Worm (Caenorhabditis elegans) whole organism, young adult: ENCODE measurements around the gene dmsr-9.
A peak's percentile ranks its signal among the peaks of the same experiment; 100 is the strongest.

Experiments
- B0261.1 ChIP-seq: sonication (generic microtip); optimal IDR thresholded peaks from 2 replicates; lab custom pipeline; 2016; ENCODE audit warnings: mild to moderate bottlenecking, missing genetic modification characterization, moderate library complexity, missing compliant biosample characterization
- B0336.3 ChIP-seq: fragments of 200-800 bp; sonication (Bioruptor generic); IDR thresholded peaks from 2 replicates; pipeline ENCODE4 v1.3.6; 2022; ENCODE audit warnings: missing genetic modification characterization, missing compliant biosample characterization
- C06A6.2 ChIP-seq: fragments of 200-800 bp; sonication (Bioruptor generic); conservative IDR thresholded peaks from 2 replicates; pipeline ENCODE4 v1.3.6; 2022; ENCODE audit warnings: missing genetic modification characterization, missing compliant biosample characterization
- F10E7.11 ChIP-seq: sonication (generic microtip); optimal IDR thresholded peaks from 2 replicates; lab custom pipeline; 2017; ENCODE audit warnings: mild to moderate bottlenecking, missing genetic modification characterization, moderate library complexity, missing compliant biosample characterization
- F37B4.10 ChIP-seq: fragments of 200-800 bp; sonication (Bioruptor generic); IDR thresholded peaks from 2 replicates; pipeline ENCODE4 v1.3.6; 2022; ENCODE audit warnings: missing genetic modification characterization, missing compliant biosample characterization
- F39B2.1 ChIP-seq: fragments of 200-800 bp; sonication (Bioruptor generic); IDR thresholded peaks from 2 replicates; pipeline ENCODE4 v1.3.6; 2022; ENCODE audit warnings: missing genetic modification reagents, missing genetic modification characterization, missing compliant biosample characterization
- F49E8.2 ChIP-seq: sonication (generic microtip); optimal IDR thresholded peaks from 3 replicates; lab custom pipeline; 2017; ENCODE audit warnings: missing genetic modification characterization, mild to moderate bottlenecking, missing compliant biosample characterization, antibody characterized with exemption, moderate library complexity; ENCODE audit not compliant: insufficient read depth
- K11D2.4 ChIP-seq: fragments of 200-800 bp; sonication (Bioruptor generic); IDR thresholded peaks from 2 replicates; pipeline ENCODE4 v1.3.6; 2022; ENCODE audit warnings: missing genetic modification reagents, missing genetic modification characterization, missing compliant biosample characterization
- Y56A3A.18 ChIP-seq: fragments of 200-800 bp; sonication (Bioruptor generic); IDR thresholded peaks from 2 replicates; pipeline ENCODE4 v1.3.6; 2022; ENCODE audit warnings: missing genetic modification reagents, missing genetic modification characterization, missing compliant biosample characterization
- Y67H2A.10 ChIP-seq: fragments of 200-800 bp; sonication (Bioruptor generic); conservative IDR thresholded peaks from 2 replicates; pipeline ENCODE4 v1.3.6; 2022; ENCODE audit warnings: missing genetic modification reagents, missing genetic modification characterization, missing compliant biosample characterization
- Y95B8A.8 ChIP-seq: fragments of 200-800 bp; sonication (Bioruptor generic); IDR thresholded peaks from 2 replicates; pipeline ENCODE4 v1.3.6; 2022; ENCODE audit warnings: missing genetic modification reagents, missing genetic modification characterization, missing compliant biosample characterization
- attf-6 ChIP-seq: fragments of 200-800 bp; sonication (Bioruptor generic); IDR thresholded peaks from 2 replicates; pipeline ENCODE4 v1.3.6; 2022; ENCODE audit warnings: missing genetic modification reagents, missing genetic modification characterization, missing compliant biosample characterization
- bed-1 ChIP-seq: fragments of 200-800 bp; sonication (Bioruptor generic); IDR thresholded peaks from 2 replicates; pipeline ENCODE4 v1.3.6; 2022; ENCODE audit warnings: missing genetic modification reagents, missing genetic modification characterization, missing compliant biosample characterization
- ceh-58 ChIP-seq: fragments of 200-800 bp; sonication (Bioruptor generic); IDR thresholded peaks from 2 replicates; pipeline ENCODE4 v1.3.6; 2022; ENCODE audit warnings: missing genetic modification characterization, missing compliant biosample characterization
- ceh-79 ChIP-seq: sonication (generic microtip); optimal IDR thresholded peaks from 2 replicates; lab custom pipeline; 2017; ENCODE audit warnings: mild to moderate bottlenecking, missing genetic modification characterization, missing compliant biosample characterization
- ceh-91 ChIP-seq: fragments of 200-800 bp; sonication (Bioruptor generic); IDR thresholded peaks from 2 replicates; pipeline ENCODE4 v1.3.6; 2022; ENCODE audit warnings: missing genetic modification reagents, missing genetic modification characterization, missing compliant biosample characterization
- dox-1 ChIP-seq: fragments of 200-800 bp; sonication (Bioruptor generic); IDR thresholded peaks from 2 replicates; pipeline ENCODE4 v1.3.6; 2022; ENCODE audit warnings: missing genetic modification reagents, missing genetic modification characterization, missing compliant biosample characterization
- dpff-1 ChIP-seq: sonication (generic microtip); optimal IDR thresholded peaks from 2 replicates; lab custom pipeline; 2017; ENCODE audit warnings: mild to moderate bottlenecking, missing genetic modification characterization, missing compliant biosample characterization
- egl-18 ChIP-seq: fragments of 200-800 bp; sonication (Bioruptor generic); IDR thresholded peaks from 2 replicates; pipeline ENCODE4 v1.3.6; 2022; ENCODE audit warnings: missing genetic modification reagents, missing genetic modification characterization, missing compliant biosample characterization
- egl-44 ChIP-seq: fragments of 200-800 bp; sonication (Bioruptor generic); IDR thresholded peaks from 2 replicates; pipeline ENCODE4 v1.3.6; 2022; ENCODE audit warnings: missing genetic modification reagents, missing genetic modification characterization, missing compliant biosample characterization
- egrh-3 ChIP-seq: fragments of 200-800 bp; sonication (Bioruptor generic); IDR thresholded peaks from 2 replicates; pipeline ENCODE4 v1.3.6; 2022; ENCODE audit warnings: missing genetic modification reagents, missing genetic modification characterization, missing compliant biosample characterization
- ekl-4 ChIP-seq: fragments of 200-800 bp; sonication (Bioruptor generic); IDR thresholded peaks from 2 replicates; pipeline ENCODE4 v1.3.6; 2022; ENCODE audit warnings: missing genetic modification reagents, missing genetic modification characterization, missing compliant biosample characterization
- hsf-1 ChIP-seq: fragments of 200-800 bp; sonication (Bioruptor generic); IDR thresholded peaks from 2 replicates; pipeline ENCODE4 v1.3.6; 2022; ENCODE audit warnings: missing genetic modification reagents, missing genetic modification characterization, missing compliant biosample characterization
- lag-1 ChIP-seq: fragments of 200-800 bp; sonication (Bioruptor generic); IDR thresholded peaks from 2 replicates; pipeline ENCODE4 v1.3.6; 2022; ENCODE audit warnings: missing genetic modification reagents, missing genetic modification characterization, missing compliant biosample characterization
- lin-40 ChIP-seq: sonication (generic microtip); optimal IDR thresholded peaks from 2 replicates; lab custom pipeline; 2016; ENCODE audit warnings: missing genetic modification characterization, mild to moderate bottlenecking, missing compliant biosample characterization, missing genotype, missing genetic modification reagents
- lin-54 ChIP-seq: fragments of 200-800 bp; sonication (Bioruptor generic); optimal IDR thresholded peaks from 2 replicates; lab custom pipeline; 2018; ENCODE audit warnings: mild to moderate bottlenecking, missing genetic modification characterization, missing compliant biosample characterization
- lsl-1 ChIP-seq: fragments of 200-800 bp; sonication (Bioruptor generic); optimal IDR thresholded peaks from 2 replicates; lab custom pipeline; 2018; ENCODE audit warnings: mild to moderate bottlenecking, missing genetic modification characterization, moderate library complexity, missing compliant biosample characterization
- madf-10 ChIP-seq: sonication (generic microtip); optimal IDR thresholded peaks from 2 replicates; lab custom pipeline; 2016; ENCODE audit warnings: mild to moderate bottlenecking, missing genetic modification characterization, missing compliant biosample characterization
- madf-6 ChIP-seq: fragments of 200-800 bp; sonication (Bioruptor generic); IDR thresholded peaks from 2 replicates; pipeline ENCODE4 v1.3.6; 2022; ENCODE audit warnings: missing genetic modification reagents, missing genetic modification characterization, missing compliant biosample characterization
- mel-28 ChIP-seq: sonication (generic microtip); optimal IDR thresholded peaks from 2 replicates; lab custom pipeline; 2016; ENCODE audit warnings: borderline replicate concordance, mild to moderate bottlenecking, missing genetic modification characterization, missing compliant biosample characterization
- nfya-1 ChIP-seq: sonication (generic microtip); optimal IDR thresholded peaks from 2 replicates; lab custom pipeline; 2017; ENCODE audit warnings: antibody characterized with exemption, missing compliant biosample characterization, missing genetic modification characterization, borderline replicate concordance; ENCODE audit not compliant: insufficient read depth
- nhr-80 ChIP-seq: sonication (generic microtip); optimal IDR thresholded peaks from 2 replicates; lab custom pipeline; 2016; ENCODE audit warnings: missing genetic modification characterization, missing compliant biosample characterization
- repo-1 ChIP-seq: sonication (generic microtip); optimal IDR thresholded peaks from 2 replicates; lab custom pipeline; 2017; ENCODE audit warnings: mild to moderate bottlenecking, missing genetic modification characterization, missing compliant biosample characterization
- rpc-1 ChIP-seq, 2 experiments: fragments of 150-350 bp in 1 of 2; sonication (generic microtip) in 1 of 2; optimal IDR thresholded peaks; 2 replicates each; lab custom pipeline; 2014 to 2018; ENCODE audit warnings: missing biosample characterization in 1 of 2, missing genetic modification characterization in 1 of 2, missing genetic modification reagents in 1 of 2, missing genotype in 1 of 2
- snpc-1.1 ChIP-seq: sonication (generic microtip); optimal IDR thresholded peaks from 2 replicates; lab custom pipeline; 2017; ENCODE audit warnings: missing genetic modification characterization, mild to moderate bottlenecking, missing compliant biosample characterization, antibody characterized with exemption, moderate library complexity, missing genotype, missing genetic modification reagents; ENCODE audit not compliant: insufficient read depth
- snpc-4 ChIP-seq, 5 experiments: fragments of 150-350 bp in 1 of 5; sonication (generic microtip) in 4 of 5; optimal IDR thresholded peaks; 2 replicates each; lab custom pipeline; 2014 to 2018; ENCODE audit warnings: missing genetic modification characterization in 5 of 5, missing biosample characterization in 3 of 5, antibody characterized with exemption in 2 of 5, mild to moderate bottlenecking in 2 of 5, missing compliant biosample characterization in 2 of 5, missing genotype in 2 of 5, moderate library complexity in 2 of 5, missing genetic modification reagents in 1 of 5
- unc-130 ChIP-seq: sonication (generic microtip); optimal IDR thresholded peaks from 2 replicates; lab custom pipeline; 2016; ENCODE audit warnings: missing genetic modification reagents, missing genetic modification characterization, missing compliant biosample characterization
- unc-62 ChIP-seq: fragments of 150-350 bp; optimal IDR thresholded peaks from 2 replicates; lab custom pipeline; 2014; ENCODE audit warnings: missing biosample characterization, missing genetic modification reagents, missing genetic modification characterization
- zfh-2 ChIP-seq: fragments of 200-800 bp; sonication (Bioruptor generic); conservative IDR thresholded peaks from 2 replicates; pipeline ENCODE4 v1.3.6; 2022; ENCODE audit warnings: missing genetic modification reagents, missing genetic modification characterization, missing compliant biosample characterization
- ztf-18 ChIP-seq: sonication (generic microtip); optimal IDR thresholded peaks from 2 replicates; lab custom pipeline; 2016; ENCODE audit warnings: missing genotype, mild to moderate bottlenecking, missing genetic modification characterization, missing compliant biosample characterization
- ztf-28 ChIP-seq: fragments of 200-800 bp; sonication (Bioruptor generic); IDR thresholded peaks from 2 replicates; pipeline ENCODE4 v1.3.6; 2022; ENCODE audit warnings: missing genetic modification reagents, missing genetic modification characterization, missing compliant biosample characterization

dmsr-9 gene

DNA sequence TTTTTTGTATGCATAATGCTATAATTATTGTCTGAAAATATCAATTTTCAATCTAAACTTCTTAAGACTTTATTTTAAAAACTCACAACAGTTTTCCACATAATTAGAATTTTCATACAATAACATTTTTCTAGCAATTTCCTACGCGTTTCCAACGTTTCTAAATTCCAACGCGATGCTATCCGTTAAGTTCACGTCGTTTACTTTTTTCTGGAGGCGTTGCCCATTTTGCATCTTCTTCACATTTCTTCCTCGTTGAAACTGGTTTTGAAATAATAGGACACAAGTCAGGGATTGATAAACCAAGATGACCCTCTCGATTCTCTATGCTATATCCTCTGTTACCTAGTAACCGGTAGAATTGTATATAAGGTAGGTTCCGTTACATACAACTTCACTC, 35.8 kb upstream of the dmsr-9 start, which contains the start of the genes T15B7.14 and col-143:
TSS of gene T15B7.14 (minus strand) at position 101 of the 400 bp plus-strand sequence.
TSS of gene col-143 (plus strand) at position 394 of the 400 bp plus-strand sequence.
- TF ChIP-seq snpc-1.1 (tag; lab: Kevin White, UChicago): no peak

DNA sequence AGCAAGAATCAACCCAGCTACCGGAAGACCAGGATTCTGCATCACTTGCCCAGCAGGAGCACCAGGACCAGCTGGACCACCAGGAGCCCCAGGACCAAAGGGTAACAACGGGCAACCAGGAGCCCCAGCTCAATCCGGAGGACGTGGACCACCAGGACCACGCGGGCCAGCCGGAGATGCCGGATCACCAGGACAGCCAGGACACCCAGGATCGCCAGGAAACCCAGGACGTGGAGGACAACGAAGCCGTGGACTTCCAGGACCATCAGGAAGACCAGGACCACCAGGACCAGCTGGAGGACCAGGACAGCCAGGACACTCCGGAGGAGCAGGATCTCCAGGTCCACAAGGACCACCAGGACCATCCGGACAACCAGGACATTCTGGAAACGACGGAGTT, 32.1 kb upstream of the dmsr-9 start:
- no peak for TF ChIP-seq nhr-80 (tag; lab: Kevin White, UChicago)
- TF ChIP-seq egrh-3 (GFP tag; lab: Robert Waterston, UW): peak; percentile 90
- no peak for TF ChIP-seq ztf-28 (GFP tag; lab: Robert Waterston, UW)
- TF ChIP-seq zfh-2: peak; percentile 77
- no peak for TF ChIP-seq Y56A3A.18 (GFP tag; lab: Robert Waterston, UW)
- no peak for TF ChIP-seq unc-130 (GFP tag; lab: Kevin White, UChicago)

DNA sequence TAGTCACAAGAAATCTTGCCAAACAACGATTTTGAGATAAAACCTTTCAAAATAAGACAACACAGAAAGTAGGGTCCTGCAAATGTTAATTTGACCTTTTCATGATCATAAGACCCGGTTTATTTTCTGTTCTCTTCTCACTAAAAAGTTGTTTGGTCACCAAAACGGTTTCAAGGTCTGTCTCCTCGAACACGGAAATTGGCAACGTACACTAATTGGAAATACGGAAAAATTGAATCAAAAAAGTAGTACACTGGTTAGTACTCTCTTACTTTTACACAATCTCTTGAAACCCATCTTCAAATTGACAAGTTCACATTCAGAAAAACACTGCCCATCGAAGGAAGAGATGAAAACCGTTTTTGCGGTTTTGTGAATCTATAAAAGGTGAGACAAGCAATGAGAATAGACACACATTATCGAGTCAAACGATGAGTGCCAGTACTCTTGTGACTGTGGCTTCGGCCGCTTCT, 31.3 kb upstream of the dmsr-9 start, which contains the start of gene col-142:
TSS of gene col-142 (plus strand) at position 423 of the 473 bp plus-strand sequence.
- TF ChIP-seq K11D2.4: no peak
- no peak for TF ChIP-seq B0336.3 (GFP tag; lab: Robert Waterston, UW)
- TF ChIP-seq unc-130 (GFP tag; lab: Kevin White, UChicago): no peak
- no peak for TF ChIP-seq C06A6.2 (GFP tag; lab: Robert Waterston, UW)
- no peak for TF ChIP-seq hsf-1 (GFP tag; lab: Robert Waterston, UW)
- no peak for TF ChIP-seq mel-28
- no peak for TF ChIP-seq ceh-79 (tag; lab: Kevin White, UChicago)
- TF ChIP-seq F49E8.2: no peak
- TF ChIP-seq ceh-91 (GFP tag; lab: Robert Waterston, UW): no peak

DNA sequence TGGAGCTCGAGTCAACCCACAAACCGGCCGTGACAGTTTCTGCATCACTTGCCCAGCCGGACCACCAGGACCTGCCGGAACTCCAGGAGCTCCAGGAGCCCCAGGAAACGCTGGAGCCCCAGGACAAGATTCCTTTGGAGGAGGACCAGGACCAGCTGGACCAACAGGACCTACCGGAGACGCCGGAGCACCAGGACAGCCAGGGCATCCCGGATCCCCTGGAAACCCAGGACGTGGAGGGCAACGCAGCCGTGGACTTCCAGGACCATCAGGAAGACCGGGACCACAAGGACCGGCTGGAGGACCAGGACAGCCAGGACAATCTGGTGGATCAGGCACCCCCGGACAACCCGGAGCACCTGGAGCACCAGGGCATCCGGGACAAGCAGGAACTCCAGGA, 30.6 kb upstream of the dmsr-9 start:
- TF ChIP-seq Y95B8A.8 (GFP tag; lab: Robert Waterston, UW) (no peak), egrh-3 (GFP tag; lab: Robert Waterston, UW) (peak; percentile 94), attf-6 (no peak), unc-62 (GFP tag; lab: Kevin White, UChicago) (no peak), F37B4.10 (0 out of 2 replicates have a peak, but pooled peaks have one; percentile 47), ztf-18 (tag; lab: Kevin White, UChicago) (no peak), bed-1 (GFP tag; lab: Robert Waterston, UW) (no peak), egl-18 (GFP tag; lab: Robert Waterston, UW) (0 out of 2 replicates have a peak, but pooled peaks have one; percentile 22), snpc-4 (GFP tag; optimal IDR thresholded peaks at IDR 0.05; lab: Kevin White, UChicago) (no peak), snpc-4 (tag; optimal IDR thresholded peaks at IDR 0.05; lab: Kevin White, UChicago) (no peak)

DNA sequence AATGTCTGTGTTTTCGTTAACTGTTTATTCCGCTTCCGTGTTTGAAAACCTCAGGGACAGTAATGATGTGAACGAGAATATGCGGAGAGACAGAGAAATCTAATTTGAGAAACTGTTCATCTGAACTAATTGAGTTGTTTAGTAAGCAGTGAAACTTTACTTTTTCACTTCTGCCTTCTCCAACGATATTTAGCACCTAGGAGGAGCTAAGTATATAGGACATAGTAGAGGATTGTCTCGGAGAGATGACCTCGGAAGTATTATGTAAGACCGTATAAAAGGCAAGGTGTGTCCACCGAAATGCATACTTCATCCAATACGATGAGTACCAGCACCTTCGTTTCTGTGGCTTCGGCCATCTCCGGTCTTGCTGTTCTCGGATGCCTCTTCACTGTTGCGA, 29.9 kb upstream of the dmsr-9 start, which contains the start of gene col-141:
TSS of gene col-141 (plus strand) at position 301 of the 400 bp plus-strand sequence.
- TF ChIP-seq dpff-1 (tag; lab: Kevin White, UChicago): no peak
- no peak for TF ChIP-seq egl-44
- no peak for TF ChIP-seq lin-54
- TF ChIP-seq madf-6 (GFP tag; lab: Robert Waterston, UW): no peak
- TF ChIP-seq Y67H2A.10 (GFP tag; lab: Robert Waterston, UW): no peak
- TF ChIP-seq nfya-1 (tag; lab: Kevin White, UChicago): no peak
- no peak for TF ChIP-seq repo-1 (tag; lab: Kevin White, UChicago)
- TF ChIP-seq ceh-58: no peak
- no peak for TF ChIP-seq dox-1 (GFP tag; lab: Robert Waterston, UW)
- no peak for TF ChIP-seq madf-10 (tag; lab: Kevin White, UChicago)
- no peak for TF ChIP-seq lin-40 (tag; lab: Kevin White, UChicago)
- no peak for TF ChIP-seq rpc-1 (optimal IDR thresholded peaks at IDR 0.05; lab: Kevin White, UChicago)
- TF ChIP-seq rpc-1 (tag; optimal IDR thresholded peaks at IDR 0.05; lab: Kevin White, UChicago): no peak
- no peak for TF ChIP-seq F49E8.2
- no peak for TF ChIP-seq F10E7.11
- no peak for TF ChIP-seq lsl-1
- no peak for TF ChIP-seq F39B2.1
- no peak for TF ChIP-seq B0261.1 (tag; lab: Kevin White, UChicago)
- no peak for TF ChIP-seq nhr-80 (tag; lab: Kevin White, UChicago)
- no peak for TF ChIP-seq ekl-4 (GFP tag; lab: Robert Waterston, UW)
- TF ChIP-seq lag-1 (GFP tag; lab: Robert Waterston, UW): no peak
